Worm (Caenorhabditis elegans) whole organism, L2 larva: ENCODE data around the gene lsy-2.

Experiments
- C34F6.9 ChIP-seq: fragments of 150-350 bp; optimal IDR thresholded peaks from 2 replicates; lab custom pipeline; 2014; ENCODE audit warnings: missing biosample characterization, missing genetic modification characterization
- F13H6.1 ChIP-seq: sonication (generic microtip); optimal IDR thresholded peaks from 2 replicates; lab custom pipeline; 2016; ENCODE audit warnings: missing genetic modification characterization, missing compliant biosample characterization
- Y55F3AM.14 ChIP-seq: fragments of 200-800 bp; sonication (Bioruptor generic); optimal IDR thresholded peaks from 2 replicates; lab custom pipeline; 2018; ENCODE audit warnings: mild to moderate bottlenecking, missing genetic modification characterization, missing compliant biosample characterization
- ZK546.5 ChIP-seq: sonication (generic microtip); optimal IDR thresholded peaks from 2 replicates; lab custom pipeline; 2017; ENCODE audit warnings: missing biosample characterization, missing genetic modification characterization
- alr-1 ChIP-seq: fragments of 150-350 bp; optimal IDR thresholded peaks from 2 replicates; lab custom pipeline; 2014; ENCODE audit warnings: missing biosample characterization, missing genetic modification characterization
- aly-2 ChIP-seq: fragments of 150-350 bp; optimal IDR thresholded peaks from 2 replicates; lab custom pipeline; 2014; ENCODE audit warnings: missing biosample characterization, missing genetic modification characterization
- ama-1 ChIP-seq: fragments of 150-350 bp; optimal IDR thresholded peaks from 2 replicates; lab custom pipeline; 2018; ENCODE audit warnings: inconsistent platforms
- blmp-1 ChIP-seq: sonication (generic microtip); optimal IDR thresholded peaks from 2 replicates; lab custom pipeline; 2017; ENCODE audit warnings: missing genetic modification characterization, mild to moderate bottlenecking, missing compliant biosample characterization, antibody characterized with exemption, moderate library complexity; ENCODE audit not compliant: insufficient read depth
- ceh-82 ChIP-seq: fragments of 150-350 bp; optimal IDR thresholded peaks from 2 replicates; lab custom pipeline; 2014; ENCODE audit warnings: missing biosample characterization, missing genetic modification characterization
- crh-2 ChIP-seq: sonication (generic microtip); optimal IDR thresholded peaks from 2 replicates; lab custom pipeline; 2017; ENCODE audit warnings: missing biosample characterization, missing genetic modification characterization
- dmd-4 ChIP-seq: sonication (generic microtip); optimal IDR thresholded peaks from 2 replicates; lab custom pipeline; 2017; ENCODE audit warnings: missing biosample characterization, missing genetic modification characterization
- egl-27 ChIP-seq: sonication (generic microtip); optimal IDR thresholded peaks from 3 replicates; lab custom pipeline; 2017; ENCODE audit warnings: missing biosample characterization, missing genetic modification reagents, missing genetic modification characterization
- elt-3 ChIP-seq: sonication (generic microtip); optimal IDR thresholded peaks from 2 replicates; lab custom pipeline; 2017; ENCODE audit warnings: missing biosample characterization, missing genetic modification characterization
- fos-1 ChIP-seq: fragments of 150-350 bp; optimal IDR thresholded peaks from 2 replicates; lab custom pipeline; 2014; ENCODE audit warnings: missing biosample characterization, missing genetic modification characterization
- gmeb-1 ChIP-seq: fragments of 150-350 bp; optimal IDR thresholded peaks from 2 replicates; lab custom pipeline; 2014; ENCODE audit warnings: missing biosample characterization, missing genetic modification characterization
- lin-39 ChIP-seq: fragments of 150-350 bp; optimal IDR thresholded peaks from 2 replicates; lab custom pipeline; 2014; ENCODE audit warnings: missing biosample characterization, missing genetic modification reagents, missing genetic modification characterization
- lsy-2 ChIP-seq, 2 experiments: fragments of 150-350 bp in 1 of 2; sonication (generic microtip) in 1 of 2; optimal IDR thresholded peaks; 2 replicates each; lab custom pipeline; 2014 to 2017; ENCODE audit warnings: missing biosample characterization in 2 of 2, missing genetic modification characterization in 2 of 2
- mab-5 ChIP-seq: fragments of 150-350 bp; optimal IDR thresholded peaks from 2 replicates; lab custom pipeline; 2014; ENCODE audit warnings: missing biosample characterization, missing genetic modification characterization
- nhr-10 ChIP-seq: sonication (generic microtip); optimal IDR thresholded peaks from 2 replicates; lab custom pipeline; 2017; ENCODE audit warnings: missing biosample characterization, missing genetic modification characterization
- nhr-11 ChIP-seq: fragments of 150-350 bp; optimal IDR thresholded peaks from 2 replicates; lab custom pipeline; 2014; ENCODE audit warnings: missing biosample characterization, missing genetic modification characterization
- nhr-12 ChIP-seq: fragments of 150-350 bp; optimal IDR thresholded peaks from 2 replicates; lab custom pipeline; 2014; ENCODE audit warnings: missing biosample characterization, missing genetic modification characterization
- nhr-21 ChIP-seq: fragments of 150-350 bp; optimal IDR thresholded peaks from 2 replicates; lab custom pipeline; 2014; ENCODE audit warnings: missing biosample characterization, missing genetic modification characterization
- nhr-23 ChIP-seq: fragments of 150-350 bp; optimal IDR thresholded peaks from 2 replicates; lab custom pipeline; 2014; ENCODE audit warnings: missing biosample characterization, missing genetic modification reagents, missing genetic modification characterization
- nhr-237 ChIP-seq: fragments of 150-350 bp; optimal IDR thresholded peaks from 2 replicates; lab custom pipeline; 2014; ENCODE audit warnings: missing biosample characterization, missing genetic modification characterization
- nhr-6 ChIP-seq: fragments of 150-350 bp; optimal IDR thresholded peaks from 2 replicates; lab custom pipeline; 2014; ENCODE audit warnings: missing biosample characterization, missing genetic modification characterization
- peb-1 ChIP-seq: fragments of 150-350 bp; optimal IDR thresholded peaks from 2 replicates; lab custom pipeline; 2014; ENCODE audit warnings: missing biosample characterization, missing genetic modification characterization
- skn-1 ChIP-seq: sonication (generic microtip); optimal IDR thresholded peaks from 2 replicates; lab custom pipeline; 2017; ENCODE audit warnings: missing biosample characterization, missing genetic modification characterization
- sma-9 ChIP-seq, 2 experiments: fragments of 150-350 bp in 1 of 2; sonication (generic microtip) in 1 of 2; optimal IDR thresholded peaks; 2 replicates each; lab custom pipeline; 2014 to 2016; ENCODE audit warnings: missing genetic modification characterization in 2 of 2, mild to moderate bottlenecking in 1 of 2, missing biosample characterization in 1 of 2, missing compliant biosample characterization in 1 of 2, missing genetic modification reagents in 1 of 2, moderate library complexity in 1 of 2
- snpc-4 ChIP-seq: fragments of 150-350 bp; optimal IDR thresholded peaks from 2 replicates; lab custom pipeline; 2014; ENCODE audit warnings: missing biosample characterization, missing genetic modification characterization
- unc-39 ChIP-seq: fragments of 150-350 bp; optimal IDR thresholded peaks from 2 replicates; lab custom pipeline; 2014; ENCODE audit warnings: missing biosample characterization, missing genetic modification characterization
- unc-62 ChIP-seq: fragments of 150-350 bp; optimal IDR thresholded peaks from 2 replicates; lab custom pipeline; 2014; ENCODE audit warnings: missing biosample characterization, missing genetic modification reagents, missing genetic modification characterization
- zag-1 ChIP-seq: fragments of 150-350 bp; optimal IDR thresholded peaks from 2 replicates; lab custom pipeline; 2014; ENCODE audit warnings: missing biosample characterization, missing genetic modification characterization
- ztf-1 ChIP-seq: fragments of 200-800 bp; sonication (Bioruptor generic); conservative IDR thresholded peaks from 2 replicates; pipeline ENCODE4 v1.3.6; 2022; ENCODE audit warnings: missing genetic modification characterization, missing compliant biosample characterization
- ztf-4 ChIP-seq: fragments of 150-350 bp; optimal IDR thresholded peaks from 2 replicates; lab custom pipeline; 2014; ENCODE audit warnings: missing biosample characterization, missing genetic modification characterization

lsy-2 gene

ce11 chrX:2118162-2118561, 28.7 kb downstream of the lsy-2 start, which contains the start of gene swip-10:
Gene swip-10, minus strand, starts transcription at chrX:2118262.
- TF ChIP-seq ceh-82 (tag; lab: Kevin White, UChicago) (no peak), nhr-237 (tag; lab: Kevin White, UChicago) (no peak), lin-39 (tag; lab: Kevin White, UChicago) (no peak), crh-2 (tag; lab: Kevin White, UChicago) (no peak), snpc-4 (tag; lab: Kevin White, UChicago) (no peak), nhr-10 (no peak), ztf-4 (no peak), nhr-23 (tag; lab: Kevin White, UChicago) (no peak), unc-62 (GFP tag; lab: Kevin White, UChicago) (no peak), nhr-6 (no peak), Y55F3AM.14 (GFP tag; lab: Kevin White, UChicago) (no peak), ZK546.5 (tag; lab: Kevin White, UChicago) (no peak), unc-39 (tag; lab: Kevin White, UChicago) (no peak), nhr-11 (tag; lab: Kevin White, UChicago) (no peak)

ce11 chrX:2120961-2121360, 31.5 kb downstream of the lsy-2 start, which contains the start of gene gpa-5:
Gene gpa-5, minus strand, starts transcription at chrX:2121061.
- TF ChIP-seq sma-9 (GFP tag; optimal IDR thresholded peaks at IDR 0.05; lab: Kevin White, UChicago), result no peak
- TF ChIP-seq sma-9 (tag; optimal IDR thresholded peaks at IDR 0.05; lab: Kevin White, UChicago), result no peak
- TF ChIP-seq ceh-82 (tag; lab: Kevin White, UChicago), result no peak
- no peak for TF ChIP-seq nhr-12 (tag; lab: Kevin White, UChicago)
- no peak for TF ChIP-seq ama-1
- TF ChIP-seq nhr-21, result no peak
- no peak for TF ChIP-seq lsy-2 (tag; optimal IDR thresholded peaks at IDR 0.05; lab: Kevin White, UChicago)
- no peak for TF ChIP-seq fos-1 (tag; lab: Kevin White, UChicago)

ce11 chrX:2130141-2130540, 40.6 kb downstream of the lsy-2 start, which contains the start of gene F53B1.8:
Gene F53B1.8, minus strand, starts transcription at chrX:2130241.
- no peak for TF ChIP-seq nhr-21
- no peak for TF ChIP-seq F13H6.1 (tag; lab: Kevin White, UChicago)
- TF ChIP-seq egl-27 (tag; lab: Kevin White, UChicago), result no peak
- no peak for TF ChIP-seq mab-5 (tag; lab: Kevin White, UChicago)
- no peak for TF ChIP-seq gmeb-1 (tag; lab: Kevin White, UChicago)
- no peak for TF ChIP-seq nhr-12 (tag; lab: Kevin White, UChicago)
- no peak for TF ChIP-seq ztf-4
- TF ChIP-seq alr-1 (tag; lab: Kevin White, UChicago), result no peak
- TF ChIP-seq fos-1 (tag; lab: Kevin White, UChicago), result no peak
- TF ChIP-seq crh-2 (tag; lab: Kevin White, UChicago), result no peak
- no peak for TF ChIP-seq dmd-4 (tag; lab: Kevin White, UChicago)
- TF ChIP-seq aly-2 (tag; lab: Kevin White, UChicago), result no peak
- TF ChIP-seq nhr-11 (tag; lab: Kevin White, UChicago), result no peak
- TF ChIP-seq sma-9 (GFP tag; optimal IDR thresholded peaks at IDR 0.05; lab: Kevin White, UChicago), result no peak
- TF ChIP-seq sma-9 (tag; optimal IDR thresholded peaks at IDR 0.05; lab: Kevin White, UChicago), result no peak
- TF ChIP-seq peb-1 (tag; lab: Kevin White, UChicago), result no peak
- no peak for TF ChIP-seq C34F6.9 (tag; lab: Kevin White, UChicago)
- no peak for TF ChIP-seq ztf-1 (GFP tag; lab: Robert Waterston, UW)
- no peak for TF ChIP-seq zag-1 (tag; lab: Kevin White, UChicago)
- TF ChIP-seq elt-3 (tag; lab: Kevin White, UChicago), result no peak
- no peak for TF ChIP-seq blmp-1 (tag; lab: Kevin White, UChicago)

ce11 chrX:2131650-2132049, 42.1 kb downstream of the lsy-2 start, which contains the start of gene F53B1.9:
Gene F53B1.9, minus strand, starts transcription at chrX:2131844.
- TF ChIP-seq nhr-21, result no peak
- no peak for TF ChIP-seq skn-1 (tag; lab: Kevin White, UChicago)
- TF ChIP-seq snpc-4 (tag; lab: Kevin White, UChicago), result no peak
- no peak for TF ChIP-seq mab-5 (tag; lab: Kevin White, UChicago)
- TF ChIP-seq blmp-1 (tag; lab: Kevin White, UChicago), result no peak
- TF ChIP-seq, all 48 proteins: peak for 0

- no peak for TF ChIP-seq nhr-12 (tag; lab: Kevin White, UChicago)
- TF ChIP-seq dmd-4 (tag; lab: Kevin White, UChicago), result peak; percentile 30
Measured at ce11 chrX:2136937-2137336, 47.4 kb downstream of the lsy-2 start.
